Fruit fly (Drosophila melanogaster) whole organism, pupa: ENCODE measurements around the gene ATPsynCF6.

ENCODE experiments used
- CG10348 ChIP-seq: fragments of 200-800 bp; sonication (Bioruptor generic); IDR thresholded peaks from 2 replicates; pipeline ENCODE4 v1.3.6; 2022; ENCODE audit warnings: missing biosample characterization, missing genetic modification characterization
- CG12605 ChIP-seq: fragments of 200-800 bp; sonication (Bioruptor generic); IDR thresholded peaks from 2 replicates; pipeline ENCODE4 v1.3.6; 2022; ENCODE audit warnings: missing biosample characterization, missing genetic modification characterization
- CG13204 ChIP-seq: fragments of 200-800 bp; sonication (Bioruptor generic); optimal IDR thresholded peaks from 2 replicates; lab custom pipeline; 2018; ENCODE audit warnings: missing biosample characterization, mild to moderate bottlenecking, missing genetic modification characterization, moderate library complexity
- CG14655 ChIP-seq: fragments of 200-800 bp; sonication (Bioruptor generic); optimal IDR thresholded peaks from 3 replicates; lab custom pipeline; 2017; ENCODE audit warnings: mild to moderate bottlenecking, missing biosample characterization, missing genetic modification reagents, missing genetic modification characterization
- CG15710 ChIP-seq: fragments of 200-800 bp; sonication (Bioruptor generic); optimal IDR thresholded peaks from 2 replicates; lab custom pipeline; 2018; ENCODE audit warnings: missing biosample characterization, mild to moderate bottlenecking, missing genetic modification characterization, moderate library complexity
- CG17806 ChIP-seq: fragments of 200-800 bp; sonication (Bioruptor generic); optimal IDR thresholded peaks from 2 replicates; lab custom pipeline; 2018; ENCODE audit warnings: missing biosample characterization, mild to moderate bottlenecking, missing genetic modification characterization, moderate library complexity
- CG32121 ChIP-seq: fragments of 200-800 bp; sonication (Bioruptor generic); IDR thresholded peaks from 2 replicates; pipeline ENCODE4 v1.3.6; 2022; ENCODE audit warnings: missing biosample characterization, missing genetic modification characterization
- CG34367 ChIP-seq: fragments of 200-800 bp; sonication (Bioruptor generic); optimal IDR thresholded peaks from 2 replicates; lab custom pipeline; 2018; ENCODE audit warnings: missing biosample characterization, mild to moderate bottlenecking, missing genetic modification characterization
- CG4496 ChIP-seq: fragments of 200-800 bp; sonication (Bioruptor generic); IDR thresholded peaks from 3 replicates; pipeline ENCODE4 v1.3.6; 2022; ENCODE audit warnings: missing biosample characterization, missing genetic modification characterization
- CG8159 ChIP-seq: fragments of 200-800 bp; sonication (Bioruptor generic); optimal IDR thresholded peaks from 3 replicates; lab custom pipeline; 2018; ENCODE audit warnings: missing biosample characterization, mild to moderate bottlenecking, missing genetic modification characterization, moderate library complexity
- CG8301 ChIP-seq: fragments of 200-800 bp; sonication (Bioruptor generic); optimal IDR thresholded peaks from 2 replicates; lab custom pipeline; 2018; ENCODE audit warnings: missing biosample characterization, mild to moderate bottlenecking, missing genetic modification characterization
- CG9948 ChIP-seq: fragments of 200-800 bp; sonication (Bioruptor generic); optimal IDR thresholded peaks from 2 replicates; lab custom pipeline; 2018; ENCODE audit warnings: missing biosample characterization, mild to moderate bottlenecking, missing genetic modification characterization, moderate library complexity
- D1 ChIP-seq: fragments of 200-800 bp; sonication (Bioruptor generic); optimal IDR thresholded peaks from 2 replicates; lab custom pipeline; 2018; ENCODE audit warnings: missing biosample characterization, mild to moderate bottlenecking, missing genetic modification characterization, moderate library complexity
- EcR ChIP-seq: fragments of 200-800 bp; sonication (Bioruptor generic); optimal IDR thresholded peaks from 3 replicates; lab custom pipeline; 2019; ENCODE audit warnings: missing biosample characterization, missing genetic modification characterization, mild to moderate bottlenecking, moderate library complexity, missing genetic modification reagents
- Ets98B ChIP-seq: fragments of 200-800 bp; sonication (Bioruptor generic); IDR thresholded peaks from 2 replicates; pipeline ENCODE4 v1.3.6; 2022; ENCODE audit warnings: missing biosample characterization, missing genetic modification characterization
- Pif1A ChIP-seq: fragments of 200-800 bp; sonication (Bioruptor generic); optimal IDR thresholded peaks from 3 replicates; lab custom pipeline; 2016; ENCODE audit warnings: missing biosample characterization, missing genetic modification characterization
- Pif1B ChIP-seq: fragments of 200-800 bp; sonication (Bioruptor generic); optimal IDR thresholded peaks from 3 replicates; lab custom pipeline; 2016; ENCODE audit warnings: missing biosample characterization, missing genetic modification characterization
- Snoo ChIP-seq: fragments of 200-800 bp; sonication (Bioruptor generic); optimal IDR thresholded peaks from 3 replicates; lab custom pipeline; 2017; ENCODE audit warnings: missing biosample characterization, mild to moderate bottlenecking, missing genetic modification characterization, inconsistent platforms
- fd96Ca ChIP-seq: fragments of 200-800 bp; sonication (Bioruptor generic); IDR thresholded peaks from 3 replicates; pipeline ENCODE4 v1.3.6; 2022; ENCODE audit warnings: missing biosample characterization, missing genetic modification characterization
- gl ChIP-seq: fragments of 200-800 bp; sonication (Bioruptor generic); optimal IDR thresholded peaks from 2 replicates; lab custom pipeline; 2018; ENCODE audit warnings: missing biosample characterization, mild to moderate bottlenecking, missing genetic modification characterization
- rn ChIP-seq: fragments of 200-800 bp; sonication (Bioruptor generic); IDR thresholded peaks from 2 replicates; pipeline ENCODE4 v1.3.6; 2022; ENCODE audit warnings: missing biosample characterization, missing genetic modification characterization

The ATPsynCF6 gene

DNA sequence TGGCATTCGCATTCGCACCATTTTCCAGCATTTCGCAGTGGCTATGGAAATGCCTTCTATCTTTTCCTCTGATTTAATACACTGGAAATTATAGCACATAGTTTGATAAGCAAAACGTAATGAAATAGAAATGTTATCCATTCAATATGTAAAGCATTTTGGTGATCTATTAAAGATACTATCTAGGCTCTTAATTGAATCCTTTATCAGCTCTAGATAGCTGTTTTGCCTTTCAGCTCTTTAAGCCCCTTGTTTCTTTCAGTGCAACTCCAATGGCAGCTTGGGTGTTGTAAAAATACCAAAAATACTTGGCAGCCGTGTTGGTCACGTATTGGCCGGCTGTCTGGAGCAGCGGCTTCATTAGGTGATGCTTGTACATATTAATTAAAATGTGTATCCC, 9.2 kb upstream of the ATPsynCF6 start:
- TF ChIP-seq CG8301 (peak; percentile 58), CG14655 (peak; percentile 17), Pif1A (GFP tag; lab: Kevin White, UChicago) (peak; percentile 18), Ets98B (peak; percentile 50; the same call in 1 of the 2 replicates), CG4496 (GFP tag; lab: Robert Waterston, UW) (peak; percentile 69; the same call in 2 of the 3 replicates), EcR (GFP tag; lab: Kevin White, UChicago) (no peak), CG32121 (peak; percentile 11; the same call in 1 of the 2 replicates), CG12605 (GFP tag; lab: Robert Waterston, UW) (0 out of 2 replicates have a peak, but pooled peaks have one; percentile 12), CG15710 (no peak)
- TF ChIP-seq, all 21 proteins: peak for 7

DNA sequence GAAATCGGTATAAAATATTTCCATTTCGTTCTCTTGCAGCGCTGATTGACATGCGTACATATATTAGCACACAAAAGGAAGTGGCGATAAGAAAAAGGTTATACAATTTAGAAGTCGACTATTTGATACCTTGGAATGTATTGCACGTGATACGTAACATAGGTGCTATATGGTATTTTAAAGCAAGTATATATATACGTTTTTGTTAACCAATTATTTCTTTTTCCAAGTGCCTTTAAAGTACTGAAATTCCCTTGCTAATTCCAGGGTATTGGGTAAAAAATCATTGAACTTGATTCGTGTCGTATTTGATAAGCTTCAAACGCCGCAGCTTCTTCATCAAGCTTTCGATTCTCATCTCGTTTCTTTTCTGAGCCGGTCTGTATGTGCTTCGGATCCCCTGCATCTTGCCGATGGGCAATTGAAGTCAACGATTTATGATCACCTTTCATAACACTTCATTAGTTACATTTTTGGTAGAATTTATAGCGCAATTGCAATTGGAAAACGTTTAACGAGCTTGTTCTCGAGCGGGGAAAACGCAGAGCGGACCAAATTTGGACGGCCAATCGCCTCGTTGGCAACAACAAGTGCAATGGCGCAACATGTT, 7.8 kb upstream of the ATPsynCF6 start, which contains the start of gene CG4408:
CG4408 (minus strand) TSS at position 60 of the 610 bp plus-strand sequence.
- no peak for TF ChIP-seq CG10348 (GFP tag; lab: Robert Waterston, UW)
- peak; percentile 67 for TF ChIP-seq Pif1A (GFP tag; lab: Kevin White, UChicago)
- peak; percentile 72 for TF ChIP-seq CG9948 (tag; lab: Kevin White, UChicago)
- no peak for TF ChIP-seq D1 (tag; lab: Kevin White, UChicago)
- TF ChIP-seq fd96Ca (GFP tag; lab: Robert Waterston, UW): peak; percentile 59; the same call in 1 of the 3 replicates
- TF ChIP-seq CG32121: peak; percentile 56; the same call in 1 of the 2 replicates
- peak; percentile 80 for TF ChIP-seq EcR (GFP tag; lab: Kevin White, UChicago)
- TF ChIP-seq CG15710: peak; percentile 74
- TF ChIP-seq CG8159 (tag; lab: Kevin White, UChicago): peak; percentile 83
- TF ChIP-seq CG17806: peak; percentile 74
- peak; percentile 67 for TF ChIP-seq CG12605 (GFP tag; lab: Robert Waterston, UW)
- TF ChIP-seq CG8301: peak; percentile 73
- TF ChIP-seq gl (tag; lab: Kevin White, UChicago): peak; percentile 34
- peak; percentile 81 for TF ChIP-seq CG14655
- no peak for TF ChIP-seq CG13204 (GFP tag; lab: Kevin White, UChicago)
- peak; percentile 82 for TF ChIP-seq Ets98B
- peak; percentile 56 for TF ChIP-seq CG34367
- peak; percentile 81 for TF ChIP-seq Snoo
- TF ChIP-seq CG4496 (GFP tag; lab: Robert Waterston, UW): peak; percentile 81
- TF ChIP-seq Pif1B: no peak
- TF ChIP-seq rn (GFP tag; lab: Robert Waterston, UW): peak; percentile 32; the same call in 1 of the 2 replicates

DNA sequence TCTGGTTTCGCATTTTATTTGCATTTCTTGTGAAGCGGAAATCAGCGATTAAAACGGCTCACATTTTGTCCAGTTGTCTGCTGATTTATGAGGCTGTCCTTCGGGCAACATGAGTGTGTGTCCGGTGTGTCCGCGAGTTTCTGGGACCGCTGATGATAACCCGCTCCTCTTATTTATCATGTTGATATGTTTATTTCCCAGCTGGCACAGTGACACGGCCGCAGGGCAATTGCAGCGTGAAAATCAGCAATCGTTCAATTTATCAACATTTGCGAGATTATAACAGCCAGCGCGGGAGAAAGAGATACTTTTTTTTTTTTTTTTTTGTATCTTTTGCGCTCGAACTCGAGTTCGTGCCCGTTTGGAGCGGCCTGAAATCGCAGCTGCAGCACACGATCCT, 4.5 kb upstream of the ATPsynCF6 start:
- TF ChIP-seq CG17806 (no peak), EcR (GFP tag; lab: Kevin White, UChicago) (peak; percentile 23)
- TF ChIP-seq, all 21 proteins: peak for 1

DNA sequence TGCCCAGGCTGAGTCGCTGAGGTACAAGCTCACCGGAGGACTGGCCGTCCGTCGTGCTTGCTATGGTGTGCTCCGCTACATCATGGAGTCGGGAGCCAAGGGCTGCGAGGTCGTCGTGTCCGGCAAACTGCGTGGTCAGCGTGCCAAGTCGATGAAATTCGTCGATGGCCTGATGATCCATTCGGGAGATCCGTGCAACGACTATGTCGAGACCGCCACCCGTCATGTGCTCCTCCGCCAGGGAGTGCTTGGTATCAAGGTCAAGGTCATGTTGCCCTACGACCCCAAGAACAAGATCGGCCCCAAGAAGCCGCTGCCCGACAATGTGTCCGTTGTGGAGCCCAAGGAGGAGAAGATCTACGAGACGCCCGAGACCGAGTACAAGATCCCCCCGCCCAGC, 3.6 kb upstream of the ATPsynCF6 start:
- no peak for TF ChIP-seq CG14655
- no peak for TF ChIP-seq CG15710
- no peak for TF ChIP-seq Pif1A (GFP tag; lab: Kevin White, UChicago)
- TF ChIP-seq CG9948 (tag; lab: Kevin White, UChicago): no peak
- no peak for TF ChIP-seq CG8159 (tag; lab: Kevin White, UChicago)
- no peak for TF ChIP-seq CG13204 (GFP tag; lab: Kevin White, UChicago)
- TF ChIP-seq fd96Ca (GFP tag; lab: Robert Waterston, UW): no peak
- TF ChIP-seq CG8301: no peak
- no peak for TF ChIP-seq CG10348 (GFP tag; lab: Robert Waterston, UW)
- no peak for TF ChIP-seq CG17806
- no peak for TF ChIP-seq rn (GFP tag; lab: Robert Waterston, UW)
- TF ChIP-seq Ets98B: no peak
- TF ChIP-seq CG32121: no peak

DNA sequence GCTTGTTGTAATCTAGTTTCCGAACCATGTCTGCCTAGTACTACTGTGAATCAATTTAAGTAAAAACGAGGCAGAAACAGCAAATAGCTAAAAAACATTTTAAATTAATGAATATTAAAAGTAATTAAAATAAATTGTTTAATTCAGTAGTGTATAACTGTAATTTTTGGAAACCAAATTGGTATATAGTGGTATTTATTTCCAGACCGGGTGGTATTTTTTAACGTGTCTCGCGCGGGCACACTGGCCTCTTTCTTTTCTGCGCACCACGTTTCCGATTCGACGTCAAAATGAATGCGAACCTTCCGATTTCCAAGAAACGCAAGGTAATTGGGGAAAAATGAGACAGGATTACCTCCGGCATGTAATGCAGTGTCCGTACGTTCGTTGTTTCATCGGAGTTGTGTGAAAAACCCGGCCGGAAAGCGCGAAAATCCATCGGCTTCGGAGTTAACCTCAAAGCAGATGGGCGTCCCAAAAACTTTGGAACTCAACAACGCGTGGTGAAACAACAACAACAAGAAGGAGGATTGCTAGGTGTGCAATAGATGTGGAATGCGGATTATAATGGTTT, 2.8 kb upstream of the ATPsynCF6 start, which contains the start of gene RpS3:
RpS3 (plus strand) TSS at position 248 of the 574 bp plus-strand sequence.
- TF ChIP-seq CG4496 (GFP tag; lab: Robert Waterston, UW) (no peak), CG13204 (GFP tag; lab: Kevin White, UChicago) (no peak), gl (tag; lab: Kevin White, UChicago) (peak; percentile 13), CG10348 (GFP tag; lab: Robert Waterston, UW) (no peak), CG17806 (no peak), CG14655 (no peak), fd96Ca (GFP tag; lab: Robert Waterston, UW) (no peak), Ets98B (no peak; the same call in 1 of the 2 replicates), D1 (tag; lab: Kevin White, UChicago) (no peak), CG8301 (no peak), CG8159 (tag; lab: Kevin White, UChicago) (peak; percentile 16), EcR (GFP tag; lab: Kevin White, UChicago) (no peak), CG12605 (GFP tag; lab: Robert Waterston, UW) (no peak), Snoo (peak; percentile 18), Pif1B (peak; percentile 13), CG9948 (tag; lab: Kevin White, UChicago) (no peak), rn (GFP tag; lab: Robert Waterston, UW) (no peak), CG34367 (no peak)
- TF ChIP-seq, all 21 proteins: peak for 4

DNA sequence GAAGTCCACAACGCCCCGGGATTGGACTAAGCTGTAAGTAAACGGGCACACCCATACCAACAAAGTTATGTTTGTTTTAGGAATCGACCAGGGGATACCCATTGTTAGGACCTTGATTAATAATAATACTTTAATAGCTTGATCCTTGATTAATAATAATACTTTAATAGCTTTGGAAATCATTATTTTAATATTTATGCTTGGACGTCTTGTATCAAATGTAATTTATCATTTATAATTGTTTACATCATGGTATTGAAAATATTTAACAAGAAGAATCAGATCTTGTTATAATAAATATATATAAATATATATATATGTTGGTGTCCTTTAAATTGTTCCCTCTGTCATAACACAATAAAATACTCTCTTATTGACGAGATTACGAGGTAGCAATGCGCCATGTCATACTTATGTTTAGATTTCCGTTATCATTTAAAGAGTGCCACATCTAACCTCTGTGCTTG, 1.1 kb upstream of the ATPsynCF6 start:
- TF ChIP-seq CG15710 (peak; percentile 85), CG8159 (tag; lab: Kevin White, UChicago) (peak; percentile 81), CG14655 (peak; percentile 63), CG10348 (GFP tag; lab: Robert Waterston, UW) (peak; percentile 12; the same call in 1 of the 2 replicates), CG12605 (GFP tag; lab: Robert Waterston, UW) (peak; percentile 80), CG8301 (peak; percentile 75), Pif1B (peak; percentile 49), Snoo (peak; percentile 57), Pif1A (GFP tag; lab: Kevin White, UChicago) (no peak), CG9948 (tag; lab: Kevin White, UChicago) (peak; percentile 75), CG32121 (peak; percentile 76), Ets98B (peak; percentile 64; the same call in 1 of the 2 replicates), D1 (tag; lab: Kevin White, UChicago) (no peak), CG34367 (peak; percentile 79), gl (tag; lab: Kevin White, UChicago) (no peak), rn (GFP tag; lab: Robert Waterston, UW) (0 out of 2 replicates have a peak, but pooled peaks have one; percentile 20), fd96Ca (GFP tag; lab: Robert Waterston, UW) (no peak), EcR (GFP tag; lab: Kevin White, UChicago) (no peak), CG13204 (GFP tag; lab: Kevin White, UChicago) (no peak), CG4496 (GFP tag; lab: Robert Waterston, UW) (peak; percentile 78), CG17806 (peak; percentile 74)
